Fruit fly (Drosophila melanogaster): ENCODE measurements around the gene Slimp.
A peak's percentile ranks its signal among the peaks of the same experiment; 100 is the strongest.

Slimp gene

dm6 chr3R:24134580-24134979, 14.2 kb downstream of the Slimp start, which contains the start of gene Sec10:
Gene Sec10, plus strand, starts transcription at chr3R:24134831.
- TF ChIP-seq fd85E (GFP tag; optimal IDR thresholded peaks at IDR 0.05) (no peak), CG3919 (GFP tag; optimal IDR thresholded peaks at IDR 0.05) (no peak), CG6854 (GFP tag; optimal IDR thresholded peaks at IDR 0.05) (peak; percentile 34), CG1621 (tag; optimal IDR thresholded peaks at IDR 0.05) (no peak), esn (GFP tag; optimal IDR thresholded peaks at IDR 0.05) (peak; percentile 11), fkh (GFP tag; optimal IDR thresholded peaks at IDR 0.05) (peak; percentile 95), Met (GFP tag; optimal IDR thresholded peaks at IDR 0.05) (no peak)

dm6 chr3R:24130080-24130479, 18.7 kb downstream of the Slimp start, which contains the start of the genes GatB and Tsc1:
Gene GatB, minus strand, starts transcription at chr3R:24130255.
Gene Tsc1, plus strand, starts transcription at chr3R:24130307.
- TF ChIP-seq CG11762 (GFP tag; optimal IDR thresholded peaks at IDR 0.05; ENCODE audit: insufficient read depth) (no peak), CG11294 (GFP tag; IDR thresholded peaks at IDR 0.05) (no peak), Sox102F (GFP tag; optimal IDR thresholded peaks at IDR 0.05) (no peak), Gug (GFP tag; IDR thresholded peaks at IDR 0.05) (no peak), ss (GFP tag; optimal IDR thresholded peaks at IDR 0.05) (no peak), svp (GFP tag) (no peak), fd59A (GFP tag; optimal IDR thresholded peaks at IDR 0.05) (no peak)

dm6 chr3R:24122369-24122768, 26.4 kb downstream of the Slimp start:
- TF ChIP-seq lz (GFP tag; optimal IDR thresholded peaks at IDR 0.05) (no peak), Met (GFP tag; optimal IDR thresholded peaks at IDR 0.05) (no peak), svp (GFP tag) (peak; percentile 95)

- TF ChIP-seq svp (GFP tag) (peak; percentile 91), CG6854 (GFP tag; optimal IDR thresholded peaks at IDR 0.05) (no peak)
Measured at dm6 chr3R:24121669-24122068, 27.1 kb downstream of the Slimp start.

dm6 chr3R:24116972-24117371, 31.8 kb downstream of the Slimp start:
- TF ChIP-seq Ets21C (GFP tag; optimal IDR thresholded peaks at IDR 0.05) (no peak), CG15336 (GFP tag; IDR thresholded peaks at IDR 0.05) (0 out of 2 replicates have a peak, but pooled peaks have one; percentile 16), spab (GFP tag; optimal IDR thresholded peaks at IDR 0.05) (peak; percentile 12), Blimp-1 (GFP tag; optimal IDR thresholded peaks at IDR 0.05) (no peak), Eip93F (GFP tag; optimal IDR thresholded peaks at IDR 0.05) (no peak), CG7368 (GFP tag; optimal IDR thresholded peaks at IDR 0.05) (no peak), topi (GFP tag; optimal IDR thresholded peaks at IDR 0.05) (no peak), Eip75B (GFP tag; optimal IDR thresholded peaks at IDR 0.05) (no peak), CG8319 (GFP tag; optimal IDR thresholded peaks at IDR 0.05) (no peak), Ets96B (tag; optimal IDR thresholded peaks at IDR 0.05) (no peak), CG6808 (GFP tag; optimal IDR thresholded peaks at IDR 0.05) (peak; percentile 67), ss (GFP tag; optimal IDR thresholded peaks at IDR 0.05) (peak; percentile 67 to 68), achi (GFP tag; optimal IDR thresholded peaks at IDR 0.05) (no peak), CG8119 (GFP tag; IDR thresholded peaks at IDR 0.05) (no peak), lz (GFP tag; optimal IDR thresholded peaks at IDR 0.05) (no peak), vri (GFP tag; optimal IDR thresholded peaks at IDR 0.05) (no peak), CG3919 (GFP tag; optimal IDR thresholded peaks at IDR 0.05) (no peak), CG1621 (tag; optimal IDR thresholded peaks at IDR 0.05) (peak; percentile 19), svp (GFP tag) (peak; percentile 98), CG10669 (GFP tag; optimal IDR thresholded peaks at IDR 0.05) (peak; percentile 16), fd85E (GFP tag; optimal IDR thresholded peaks at IDR 0.05) (no peak), eg (GFP tag; IDR thresholded peaks at IDR 0.05) (no peak), CG6792 (GFP tag; optimal IDR thresholded peaks at IDR 0.05) (no peak), Hr39 (GFP tag; optimal IDR thresholded peaks at IDR 0.05) (no peak), Eip78C (GFP tag) (peak; percentile 50), CG6854 (GFP tag; optimal IDR thresholded peaks at IDR 0.05) (peak; percentile 13), CG9139 (GFP tag; optimal IDR thresholded peaks at IDR 0.05) (peak; percentile 33), Hr38 (GFP tag; optimal IDR thresholded peaks at IDR 0.05) (no peak), CG3032 (tag; optimal IDR thresholded peaks at IDR 0.05) (no peak), CG6276 (GFP tag; optimal IDR thresholded peaks at IDR 0.05) (peak; percentile 59), dac (GFP tag; optimal IDR thresholded peaks at IDR 0.05) (no peak), Lpt (GFP tag; optimal IDR thresholded peaks at IDR 0.05) (no peak), Sox14 (GFP tag; optimal IDR thresholded peaks at IDR 0.05) (no peak), CG8632 (GFP tag; optimal IDR thresholded peaks at IDR 0.05) (no peak), CG16779 (tag; optimal IDR thresholded peaks at IDR 0.05) (peak; percentile 25)

Measured in whole organism, prepupa.